Worm (Caenorhabditis elegans): ENCODE measurements around the gene F22H10.6.

DNA sequence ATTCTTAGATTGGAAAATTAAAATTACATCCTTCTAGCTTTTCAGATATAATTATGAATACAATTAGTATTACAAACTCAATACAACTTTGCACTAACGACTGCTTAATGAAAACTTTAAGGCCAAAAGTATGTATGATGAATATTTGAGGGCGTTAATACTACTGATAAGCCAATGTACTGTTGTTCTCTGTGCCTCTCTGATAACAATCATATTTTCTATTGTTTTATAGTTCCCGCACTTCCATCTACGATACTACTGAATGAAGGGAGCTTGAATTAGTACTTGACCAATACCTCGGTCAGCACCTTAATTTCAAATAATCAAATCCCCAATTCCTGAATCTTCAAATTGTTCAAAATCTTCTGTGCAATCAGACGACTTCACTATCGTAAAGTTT lies 22.0 kb downstream of the F22H10.6 start:
- TF ChIP-seq him-1 (tag; optimal IDR thresholded peaks at IDR 0.05) (no peak), dao-5 (tag; optimal IDR thresholded peaks at IDR 0.05) (no peak)
